Fruit fly (Drosophila melanogaster) whole organism, embryonic: Measurements from ENCODE around the gene Doc1.
A peak's percentile ranks its signal among the peaks of the same experiment; 100 is the strongest.

Experiments used
- C15 ChIP-seq: fragments of 200-800 bp; sonication (Bioruptor generic); IDR thresholded peaks from 3 replicates; pipeline ENCODE4 v1.3.6; 2022; ENCODE audit warnings: missing biosample characterization, missing genetic modification characterization
- CG11504 ChIP-seq: fragments of 200-800 bp; sonication (Bioruptor generic); optimal IDR thresholded peaks from 3 replicates; lab custom pipeline; 2019; ENCODE audit warnings: missing biosample characterization, mild to moderate bottlenecking, missing genetic modification characterization, moderate library complexity
- CG13894 ChIP-seq: fragments of 200-800 bp; sonication (Bioruptor generic); optimal IDR thresholded peaks from 3 replicates; lab custom pipeline; 2018; ENCODE audit warnings: missing biosample characterization, mild to moderate bottlenecking, missing genetic modification characterization, moderate library complexity
- CG14050 ChIP-seq: fragments of 200-800 bp; sonication (Bioruptor generic); IDR thresholded peaks from 3 replicates; pipeline ENCODE4 v1.3.6; 2022; ENCODE audit warnings: missing biosample characterization, missing genetic modification characterization
- CG15269 ChIP-seq: fragments of 200-800 bp; sonication (Bioruptor generic); optimal IDR thresholded peaks from 2 replicates; lab custom pipeline; 2018; ENCODE audit warnings: missing biosample characterization, mild to moderate bottlenecking, missing genetic modification characterization, moderate library complexity
- CG15514 ChIP-seq: fragments of 200-800 bp; sonication (Bioruptor generic); optimal IDR thresholded peaks from 3 replicates; lab custom pipeline; 2017; ENCODE audit warnings: missing biosample characterization, missing genetic modification characterization, mild to moderate bottlenecking, moderate library complexity, missing genetic modification reagents
- CG15696 ChIP-seq: fragments of 200-800 bp; sonication (Bioruptor generic); optimal IDR thresholded peaks from 2 replicates; lab custom pipeline; 2019; ENCODE audit warnings: missing biosample characterization, mild to moderate bottlenecking, missing genetic modification characterization, moderate library complexity
- CG17186 ChIP-seq: fragments of 200-800 bp; sonication (Bioruptor generic); optimal IDR thresholded peaks from 3 replicates; lab custom pipeline; 2017; ENCODE audit warnings: missing biosample characterization, missing genetic modification reagents, missing genetic modification characterization
- CG17912 ChIP-seq: fragments of 200-800 bp; sonication (Bioruptor generic); optimal IDR thresholded peaks from 2 replicates; lab custom pipeline; 2018; ENCODE audit warnings: missing biosample characterization, mild to moderate bottlenecking, missing genetic modification characterization
- CG31388 ChIP-seq: fragments of 200-800 bp; sonication (Bioruptor generic); optimal IDR thresholded peaks from 2 replicates; lab custom pipeline; 2016; ENCODE audit warnings: missing biosample characterization, missing genetic modification characterization
- CG32767 ChIP-seq: fragments of 200-800 bp; sonication (Bioruptor generic); IDR thresholded peaks from 2 replicates; pipeline ENCODE4 v1.3.6; 2022; ENCODE audit warnings: missing biosample characterization, missing genetic modification characterization
- CG33557 ChIP-seq: fragments of 200-800 bp; sonication (Bioruptor generic); optimal IDR thresholded peaks from 2 replicates; lab custom pipeline; 2019; ENCODE audit warnings: missing biosample characterization, mild to moderate bottlenecking, missing genetic modification characterization, moderate library complexity
- CG3995 ChIP-seq: fragments of 200-800 bp; sonication (Bioruptor generic); optimal IDR thresholded peaks from 3 replicates; lab custom pipeline; 2016; ENCODE audit warnings: missing biosample characterization, missing genetic modification characterization
- CG4360 ChIP-seq: fragments of 200-800 bp; sonication (Bioruptor generic); IDR thresholded peaks from 2 replicates; pipeline ENCODE4 v1.3.6; 2022; ENCODE audit warnings: missing biosample characterization, missing genetic modification characterization
- CG4424 ChIP-seq: fragments of 200-800 bp; sonication (Bioruptor generic); optimal IDR thresholded peaks from 3 replicates; lab custom pipeline; 2016; ENCODE audit warnings: missing biosample characterization, missing genetic modification characterization
- CG4617 ChIP-seq: fragments of 200-800 bp; sonication (Bioruptor generic); optimal IDR thresholded peaks from 3 replicates; lab custom pipeline; 2016; ENCODE audit warnings: missing biosample characterization, missing genetic modification characterization, borderline replicate concordance
- CG7271 ChIP-seq: fragments of 200-800 bp; sonication (Bioruptor generic); optimal IDR thresholded peaks from 2 replicates; lab custom pipeline; 2018; ENCODE audit warnings: missing biosample characterization, mild to moderate bottlenecking, missing genetic modification characterization, moderate library complexity
- CG7963 ChIP-seq: fragments of 200-800 bp; sonication (Bioruptor generic); IDR thresholded peaks from 3 replicates; pipeline ENCODE4 v1.3.6; 2022; ENCODE audit warnings: missing biosample characterization, missing genetic modification characterization; ENCODE audit not compliant: partially characterized antibody
- CG8281 ChIP-seq: fragments of 200-800 bp; sonication (Bioruptor generic); optimal IDR thresholded peaks from 2 replicates; lab custom pipeline; 2018; ENCODE audit warnings: missing biosample characterization, mild to moderate bottlenecking, missing genetic modification characterization, moderate library complexity
- CG9437 ChIP-seq: fragments of 200-800 bp; sonication (Bioruptor generic); optimal IDR thresholded peaks from 2 replicates; lab custom pipeline; 2018; ENCODE audit warnings: missing biosample characterization, mild to moderate bottlenecking, missing genetic modification characterization
- CG9609 ChIP-seq: fragments of 200-800 bp; sonication (Bioruptor generic); optimal IDR thresholded peaks from 3 replicates; lab custom pipeline; 2016; ENCODE audit warnings: missing biosample characterization, missing genetic modification characterization
- D19A ChIP-seq: fragments of 200-800 bp; optimal IDR thresholded peaks from 3 replicates; lab custom pipeline; 2019; ENCODE audit warnings: missing biosample characterization, mild to moderate bottlenecking, missing genetic modification characterization, moderate library complexity
- Dip3 ChIP-seq: fragments of 200-800 bp; sonication (Bioruptor generic); optimal IDR thresholded peaks from 3 replicates; lab custom pipeline; 2016; ENCODE audit warnings: missing biosample characterization, missing genetic modification characterization
- Dll ChIP-seq: fragments of 200-800 bp; sonication (Bioruptor generic); IDR thresholded peaks from 4 replicates; pipeline ENCODE4 v1.3.6; 2022; ENCODE audit warnings: missing biosample characterization, missing genetic modification characterization; ENCODE audit not compliant: partially characterized antibody
- E2f1 ChIP-seq: fragments of 200-800 bp; sonication (Bioruptor generic); IDR thresholded peaks from 2 replicates; pipeline ENCODE4 v1.3.6; 2022; ENCODE audit warnings: missing biosample characterization, missing genetic modification characterization
- Meics ChIP-seq: fragments of 200-800 bp; sonication (Bioruptor generic); optimal IDR thresholded peaks from 2 replicates; lab custom pipeline; 2017; ENCODE audit warnings: missing biosample characterization, mild to moderate bottlenecking, missing genetic modification characterization
- Oaz ChIP-seq: fragments of 200-800 bp; sonication (Bioruptor generic); IDR thresholded peaks from 2 replicates; pipeline ENCODE4 v1.3.6; 2022; ENCODE audit warnings: missing biosample characterization, missing genetic modification characterization
- PHDP ChIP-seq: fragments of 200-800 bp; sonication (Bioruptor generic); optimal IDR thresholded peaks from 3 replicates; lab custom pipeline; 2018; ENCODE audit warnings: missing biosample characterization, mild to moderate bottlenecking, missing genetic modification characterization, moderate library complexity
- Pdp1 ChIP-seq, 2 experiments: fragments of 200-800 bp; sonication (Bioruptor generic); optimal IDR thresholded peaks; 3 replicates each; lab custom pipeline; 2016; ENCODE audit warnings: missing biosample characterization in 2 of 2, missing genetic modification characterization in 2 of 2, mild to moderate bottlenecking in 1 of 2, moderate library complexity in 1 of 2
- Ptx1 ChIP-seq: fragments of 200-800 bp; sonication (Bioruptor generic); IDR thresholded peaks from 2 replicates; pipeline ENCODE4 v1.3.6; 2022; ENCODE audit warnings: missing biosample characterization, missing genetic modification characterization
- Tbp ChIP-seq: fragments of >200 bp; optimal IDR thresholded peaks from 2 replicates; lab custom pipeline; 2018; ENCODE audit warnings: missing biosample characterization, missing genetic modification characterization
- ap ChIP-seq: fragments of 200-800 bp; sonication (Bioruptor generic); IDR thresholded peaks from 2 replicates; pipeline ENCODE4 v1.3.6; 2022; ENCODE audit warnings: missing biosample characterization, missing genetic modification characterization
- bab2 ChIP-seq: fragments of 200-800 bp; sonication (Bioruptor generic); optimal IDR thresholded peaks from 2 replicates; lab custom pipeline; 2016; ENCODE audit warnings: missing biosample characterization, missing genetic modification characterization
- caup ChIP-seq: fragments of 200-800 bp; sonication (Bioruptor generic); optimal IDR thresholded peaks from 3 replicates; lab custom pipeline; 2017; ENCODE audit warnings: missing biosample characterization, mild to moderate bottlenecking, missing genetic modification characterization, moderate library complexity; ENCODE audit not compliant: severe bottlenecking
- fd102C ChIP-seq: fragments of 200-800 bp; sonication (Bioruptor generic); optimal IDR thresholded peaks from 2 replicates; lab custom pipeline; 2018; ENCODE audit warnings: missing biosample characterization, mild to moderate bottlenecking, missing genetic modification characterization, moderate library complexity
- fd64A ChIP-seq: fragments of 200-800 bp; sonication (Bioruptor generic); optimal IDR thresholded peaks from 3 replicates; lab custom pipeline; 2018; ENCODE audit warnings: missing biosample characterization, mild to moderate bottlenecking, missing genetic modification characterization
- gro ChIP-seq: fragments of 200-800 bp; sonication (Bioruptor generic); optimal IDR thresholded peaks from 2 replicates; lab custom pipeline; 2016; ENCODE audit warnings: missing biosample characterization, missing genetic modification characterization
- gsb-n ChIP-seq: fragments of 200-800 bp; sonication (Bioruptor generic); optimal IDR thresholded peaks from 3 replicates; lab custom pipeline; 2018; ENCODE audit warnings: missing biosample characterization, mild to moderate bottlenecking, missing genetic modification characterization
- hb ChIP-seq: fragments of 200-800 bp; sonication (Bioruptor generic); IDR thresholded peaks from 3 replicates; pipeline ENCODE4 v1.3.6; 2022; ENCODE audit warnings: missing biosample characterization, missing genetic modification characterization; ENCODE audit not compliant: partially characterized antibody
- lab ChIP-seq: fragments of 200-800 bp; sonication (Bioruptor generic); optimal IDR thresholded peaks from 3 replicates; lab custom pipeline; 2017; ENCODE audit warnings: missing biosample characterization, missing genetic modification characterization, mild to moderate bottlenecking, moderate library complexity, missing genetic modification reagents
- mld ChIP-seq: fragments of 200-800 bp; sonication (Bioruptor generic); IDR thresholded peaks from 3 replicates; pipeline ENCODE4 v1.3.6; 2022; ENCODE audit warnings: missing biosample characterization, missing genetic modification characterization; ENCODE audit not compliant: partially characterized antibody
- pfk ChIP-seq: fragments of 200-800 bp; sonication (Bioruptor generic); optimal IDR thresholded peaks from 2 replicates; lab custom pipeline; 2018; ENCODE audit warnings: missing biosample characterization, mild to moderate bottlenecking, missing genetic modification characterization, moderate library complexity
- psq ChIP-seq: fragments of 200-800 bp; sonication (Bioruptor generic); optimal IDR thresholded peaks from 2 replicates; lab custom pipeline; 2017; ENCODE audit warnings: missing biosample characterization, missing genetic modification characterization
- ranshi ChIP-seq: fragments of 200-800 bp; sonication (Bioruptor generic); IDR thresholded peaks from 2 replicates; pipeline ENCODE4 v1.3.6; 2022; ENCODE audit warnings: missing biosample characterization, missing genetic modification characterization
- slbo ChIP-seq: fragments of 200-800 bp; sonication (Bioruptor generic); IDR thresholded peaks from 2 replicates; pipeline ENCODE4 v1.3.6; 2022; ENCODE audit warnings: missing biosample characterization, missing genetic modification characterization
- stwl ChIP-seq: fragments of 200-800 bp; sonication (Bioruptor generic); optimal IDR thresholded peaks from 3 replicates; lab custom pipeline; 2018; ENCODE audit warnings: missing biosample characterization, mild to moderate bottlenecking, missing genetic modification characterization, moderate library complexity
- trh ChIP-seq: fragments of 200-800 bp; sonication (Bioruptor generic); optimal IDR thresholded peaks from 2 replicates; lab custom pipeline; 2016; ENCODE audit warnings: missing biosample characterization, missing genetic modification characterization
- unpg ChIP-seq: fragments of 200-800 bp; sonication (Bioruptor generic); optimal IDR thresholded peaks from 3 replicates; lab custom pipeline; 2018; ENCODE audit warnings: missing biosample characterization, mild to moderate bottlenecking, missing genetic modification characterization, moderate library complexity
- yki ChIP-seq: fragments of >200 bp; optimal IDR thresholded peaks from 3 replicates; lab custom pipeline; 2018

Doc1 gene

DNA sequence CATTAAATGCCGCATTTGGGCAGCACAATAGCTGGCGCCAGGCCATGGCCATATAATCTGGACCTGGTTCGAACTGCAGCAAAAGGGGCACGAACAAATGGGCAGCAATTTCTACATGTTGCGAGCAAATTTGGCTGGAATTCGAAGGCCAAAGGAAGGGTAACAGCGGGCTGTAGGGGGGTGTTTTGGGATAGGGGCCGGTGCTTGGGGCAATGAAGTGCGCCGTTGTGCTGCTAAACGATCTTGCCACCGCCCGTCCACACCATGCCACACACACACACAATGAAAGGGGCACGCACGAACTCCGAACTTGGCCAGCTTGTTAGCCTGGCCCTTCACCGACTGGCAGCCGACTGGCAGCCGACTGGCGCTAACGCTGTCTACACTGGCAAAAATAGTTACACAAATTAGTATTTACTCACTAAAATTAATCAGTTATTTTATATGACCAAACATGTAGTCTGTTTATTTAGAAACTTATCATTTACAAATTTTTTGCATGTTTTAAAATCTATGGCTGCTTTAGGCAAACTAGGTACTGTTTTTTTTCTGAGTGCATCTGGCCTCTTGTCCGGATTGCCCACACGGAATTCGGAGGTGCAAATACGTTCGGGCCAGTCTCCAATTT is 7.1 kb upstream of the Doc1 start (continued):
- TF ChIP-seq gsb-n (tag; lab: Kevin White, UChicago), result peak; percentile 15
- TF ChIP-seq Oaz, result no peak
- no peak for TF ChIP-seq Dip3
- TF ChIP-seq psq, result no peak
- peak; percentile 12 for TF ChIP-seq CG9609 (GFP tag; lab: Kevin White, UChicago)
- TF ChIP-seq CG3995 (GFP tag; lab: Kevin White, UChicago), result no peak
- TF ChIP-seq CG14050 (GFP tag; lab: Robert Waterston, UW), result peak; percentile 15; the same call in 1 of the 3 replicates
- peak; percentile 59 for TF ChIP-seq ap
- TF ChIP-seq CG4424 (GFP tag; lab: Kevin White, UChicago), result peak; percentile 83
- peak; percentile 39 for TF ChIP-seq CG31388 (GFP tag; lab: Kevin White, UChicago)
- TF ChIP-seq CG15269 (tag; lab: Kevin White, UChicago), result no peak
- TF ChIP-seq gro (GFP tag; lab: Kevin White, UChicago), result no peak
- peak; percentile 78 for TF ChIP-seq D19A (tag; lab: Kevin White, UChicago)
- TF ChIP-seq mld (GFP tag; lab: Robert Waterston, UW), result no peak
- peak; percentile 70 for TF ChIP-seq Ptx1 (GFP tag; lab: Robert Waterston, UW)
- TF ChIP-seq CG13894 (tag; lab: Kevin White, UChicago), result no peak
- no peak for TF ChIP-seq fd102C (GFP tag; lab: Kevin White, UChicago)
- peak; percentile 7 for TF ChIP-seq trh (GFP tag; lab: Kevin White, UChicago)
- peak; percentile 80 for TF ChIP-seq CG11504 (tag; lab: Kevin White, UChicago)
- TF ChIP-seq CG32767 (GFP tag; lab: Robert Waterston, UW), result peak; percentile 68; the same call in 1 of the 2 replicates
- no peak for TF ChIP-seq CG8281 (tag; lab: Kevin White, UChicago)
- peak; percentile 25; the same call in 1 of the 2 replicates for TF ChIP-seq CG4360
- TF ChIP-seq unpg (GFP tag; lab: Kevin White, UChicago), result peak; percentile 3
- no peak for TF ChIP-seq CG7963 (GFP tag; lab: Robert Waterston, UW)
- peak; percentile 28 for TF ChIP-seq fd64A
- peak; percentile 19 for TF ChIP-seq Meics (GFP tag; lab: Kevin White, UChicago)
- TF ChIP-seq Pdp1 (GFP tag; optimal IDR thresholded peaks at IDR 0.05; lab: Kevin White, UChicago), result peak in 1 of 2 experiments; percentile 43
- TF ChIP-seq CG9437, result no peak
- peak; percentile 72 for TF ChIP-seq ranshi (GFP tag; lab: Robert Waterston, UW)
- TF ChIP-seq CG15696 (tag; lab: Kevin White, UChicago), result peak; percentile 73
- TF ChIP-seq hb (GFP tag; lab: Robert Waterston, UW), result no peak
- no peak for TF ChIP-seq stwl (tag; lab: Kevin White, UChicago)
- TF ChIP-seq PHDP, result peak; percentile 11
- peak; percentile 37; the same call in 1 of the 2 replicates for TF ChIP-seq slbo
- peak; percentile 41 for TF ChIP-seq CG33557 (GFP tag; lab: Kevin White, UChicago)
- TF ChIP-seq CG4617 (GFP tag; lab: Kevin White, UChicago), result no peak
- no peak for TF ChIP-seq Dll (GFP tag; lab: Robert Waterston, UW)
- no peak for TF ChIP-seq CG17912 (GFP tag; lab: Kevin White, UChicago)
- TF ChIP-seq E2f1 (GFP tag; lab: Robert Waterston, UW), result peak; percentile 56; the same call in 1 of the 2 replicates
- TF ChIP-seq pfk, result no peak
- peak; percentile 41 for TF ChIP-seq bab2 (GFP tag; lab: Kevin White, UChicago)
- TF ChIP-seq lab (GFP tag; lab: Kevin White, UChicago), result peak; percentile 51
- TF ChIP-seq caup (GFP tag; lab: Kevin White, UChicago), result no peak
- no peak for TF ChIP-seq C15
- no peak for TF ChIP-seq Tbp (GFP tag; lab: Kevin White, UChicago)
- TF ChIP-seq CG17186 (GFP tag; lab: Kevin White, UChicago), result no peak
- peak; percentile 87 for TF ChIP-seq CG7271
- no peak for TF ChIP-seq CG15514
- TF ChIP-seq yki, result no peak
